Fruit fly (Drosophila melanogaster) whole organism, adult: ENCODE measurements around the gene beta-Spec.
A peak's percentile ranks its signal among the peaks of the same experiment; 100 is the strongest.

Experiments used
- CG12768 ChIP-seq: fragments of 200-800 bp; sonication (Bioruptor generic); optimal IDR thresholded peaks from 2 replicates; lab custom pipeline; 2017; ENCODE audit warnings: missing biosample characterization, missing genetic modification characterization, mild to moderate bottlenecking, moderate library complexity, missing genetic modification reagents
- CG33017 ChIP-seq: fragments of 200-800 bp; sonication (Bioruptor generic); optimal IDR thresholded peaks from 2 replicates; lab custom pipeline; 2018; ENCODE audit warnings: missing biosample characterization, mild to moderate bottlenecking, missing genetic modification characterization, moderate library complexity
- CG5204 ChIP-seq: fragments of 200-800 bp; sonication (Bioruptor generic); optimal IDR thresholded peaks from 2 replicates; lab custom pipeline; 2016; ENCODE audit warnings: missing biosample characterization, missing genetic modification characterization
- CG7045 ChIP-seq: fragments of 200-800 bp; sonication (Bioruptor generic); optimal IDR thresholded peaks from 2 replicates; lab custom pipeline; 2017; ENCODE audit warnings: missing biosample characterization, mild to moderate bottlenecking, missing genetic modification characterization
- CG7101 ChIP-seq: fragments of 200-800 bp; sonication (Bioruptor generic); optimal IDR thresholded peaks from 2 replicates; lab custom pipeline; 2018; ENCODE audit warnings: missing biosample characterization, mild to moderate bottlenecking, missing genetic modification characterization, moderate library complexity
- Crg-1 ChIP-seq: fragments of 200-800 bp; sonication (Bioruptor generic); optimal IDR thresholded peaks from 2 replicates; lab custom pipeline; 2016; ENCODE audit warnings: missing biosample characterization, missing genetic modification characterization
- Hr96 ChIP-seq: fragments of 200-800 bp; sonication (Bioruptor generic); optimal IDR thresholded peaks from 2 replicates; lab custom pipeline; 2016; ENCODE audit warnings: missing biosample characterization, missing genetic modification characterization
- bab1 ChIP-seq: fragments of 200-800 bp; sonication (Bioruptor generic); optimal IDR thresholded peaks from 3 replicates; lab custom pipeline; 2019; ENCODE audit warnings: missing biosample characterization, mild to moderate bottlenecking, missing genetic modification characterization, moderate library complexity
- cic ChIP-seq: fragments of 200-800 bp; sonication (Bioruptor generic); optimal IDR thresholded peaks from 2 replicates; lab custom pipeline; 2017; ENCODE audit warnings: missing biosample characterization, mild to moderate bottlenecking, missing genetic modification characterization, moderate library complexity
- ovo ChIP-seq: fragments of 200-800 bp; sonication (Bioruptor generic); optimal IDR thresholded peaks from 2 replicates; lab custom pipeline; 2016; ENCODE audit warnings: missing biosample characterization, missing genetic modification characterization
- pad ChIP-seq: fragments of 200-800 bp; sonication (Bioruptor generic); optimal IDR thresholded peaks from 3 replicates; lab custom pipeline; 2017; ENCODE audit warnings: missing biosample characterization, missing genetic modification characterization, mild to moderate bottlenecking, moderate library complexity, missing genetic modification reagents
- toe ChIP-seq: fragments of 200-800 bp; sonication (Bioruptor generic); optimal IDR thresholded peaks from 2 replicates; lab custom pipeline; 2016; ENCODE audit warnings: missing biosample characterization, missing genetic modification characterization

dm6 chrX:17694873-17695446, 37.8 kb downstream of the beta-Spec start:
- no peak for TF ChIP-seq CG12768 (GFP tag; lab: Kevin White, UChicago)
- peak; percentile 68 for TF ChIP-seq bab1 (GFP tag; lab: Kevin White, UChicago)
- no peak for TF ChIP-seq Crg-1 (GFP tag; lab: Kevin White, UChicago)
- no peak for TF ChIP-seq CG7045 (GFP tag; lab: Kevin White, UChicago)
- TF ChIP-seq CG5204 (GFP tag; lab: Kevin White, UChicago) = no peak
- TF ChIP-seq ovo (GFP tag; lab: Kevin White, UChicago) = no peak
- TF ChIP-seq Hr96 (GFP tag; lab: Kevin White, UChicago) = no peak
- no peak for TF ChIP-seq toe (GFP tag; lab: Kevin White, UChicago)
- no peak for TF ChIP-seq CG33017 (tag; lab: Kevin White, UChicago)
- peak; percentile 30 for TF ChIP-seq pad (GFP tag; lab: Kevin White, UChicago)
- no peak for TF ChIP-seq cic
- peak; percentile 24 for TF ChIP-seq CG7101
